Worm (Caenorhabditis elegans): ENCODE data around the gene sra-39.
A peak's percentile ranks its signal among the peaks of the same experiment; 100 is the strongest.

sra-39 gene

DNA sequence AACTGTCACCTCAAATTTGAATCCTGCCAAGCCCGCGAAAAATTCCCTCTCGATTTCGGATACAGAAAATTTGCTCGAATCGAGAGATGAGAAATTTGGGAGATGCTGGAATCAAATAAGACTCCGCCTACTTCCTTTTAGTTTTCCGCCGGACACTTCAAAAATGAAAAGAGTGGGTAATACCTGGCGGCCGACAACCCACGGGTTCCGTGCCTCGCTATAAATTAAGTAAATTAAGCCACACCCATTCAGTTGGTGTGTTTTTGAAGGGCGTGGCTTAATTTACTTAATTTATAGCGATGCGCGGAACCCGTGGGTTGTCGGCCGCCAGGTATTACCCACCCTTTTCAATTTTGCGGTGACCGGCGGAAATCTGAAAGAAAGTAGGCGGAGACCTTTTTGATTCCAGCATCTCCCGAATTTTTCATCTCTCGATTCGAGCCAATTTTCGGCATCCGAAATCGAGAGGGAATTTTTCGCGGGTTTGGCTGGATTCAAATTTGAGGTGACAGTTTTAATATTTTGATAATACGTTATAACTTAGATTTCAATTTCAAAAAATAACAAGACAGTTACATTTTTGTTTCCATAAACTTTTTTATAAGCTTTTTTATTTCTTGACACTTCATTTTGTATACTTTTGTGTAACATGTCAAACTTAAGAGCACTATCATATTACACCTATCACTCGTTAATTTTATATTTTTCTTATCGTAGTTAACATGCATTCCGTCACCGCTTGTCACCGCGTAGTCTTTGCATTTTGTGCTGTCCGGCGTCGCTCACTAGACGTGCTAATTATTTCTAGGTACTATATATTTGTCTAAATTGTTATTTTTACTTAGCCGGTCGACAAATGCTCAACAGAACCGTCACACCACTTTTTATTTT is 43.7 kb upstream of the sra-39 start:
- TF ChIP-seq ceh-63 (GFP tag; optimal IDR thresholded peaks at IDR 0.05), result no peak
- TF ChIP-seq alr-1 (tag; optimal IDR thresholded peaks at IDR 0.05; ENCODE audit: borderline replicate concordance), result no peak
- no peak for TF ChIP-seq ets-5 (GFP tag; IDR thresholded peaks at IDR 0.05)
- peak; percentile 25 for TF ChIP-seq elt-2 (tag; optimal IDR thresholded peaks at IDR 0.05)
- no peak for TF ChIP-seq nhr-12 (tag; optimal IDR thresholded peaks at IDR 0.05)
- TF ChIP-seq ceh-90 (tag; optimal IDR thresholded peaks at IDR 0.05), result no peak
- no peak for TF ChIP-seq dpl-1 (GFP tag; optimal IDR thresholded peaks at IDR 0.05)
- no peak for TF ChIP-seq hpl-2 (GFP tag; optimal IDR thresholded peaks at IDR 0.05)

- no peak for TF ChIP-seq ets-5 (GFP tag; IDR thresholded peaks at IDR 0.05)
- peak; percentile 54 for TF ChIP-seq swsn-7 (tag; optimal IDR thresholded peaks at IDR 0.05)
- TF ChIP-seq isw-1 (GFP tag; IDR thresholded peaks at IDR 0.05), result 0 out of 2 replicates have a peak, but pooled peaks have one; percentile 14
- TF ChIP-seq lin-14 (GFP tag; optimal IDR thresholded peaks at IDR 0.05), result peak; percentile 87
- TF ChIP-seq dsc-1 (tag; optimal IDR thresholded peaks at IDR 0.05), result peak; percentile 54
- peak; percentile 38 for TF ChIP-seq skn-1 (tag; optimal IDR thresholded peaks at IDR 0.05)
- peak; percentile 67 for TF ChIP-seq ceh-8 (GFP tag; optimal IDR thresholded peaks at IDR 0.05)
- TF ChIP-seq rnt-1 (tag; optimal IDR thresholded peaks at IDR 0.05), result peak; percentile 57
- TF ChIP-seq ceh-63 (GFP tag; optimal IDR thresholded peaks at IDR 0.05), result no peak
- peak; percentile 52 for TF ChIP-seq tbx-2 (tag; optimal IDR thresholded peaks at IDR 0.05)
- no peak for TF ChIP-seq pag-3 (tag; optimal IDR thresholded peaks at IDR 0.05; ENCODE audit: borderline replicate concordance, insufficient read depth)
- peak; percentile 82 for TF ChIP-seq fkh-8 (tag; optimal IDR thresholded peaks at IDR 0.05)
- TF ChIP-seq C16A3.4 (tag; optimal IDR thresholded peaks at IDR 0.05), result peak; percentile 24
- no peak for TF ChIP-seq unc-62 (GFP tag; optimal IDR thresholded peaks at IDR 0.05)
- peak; percentile 73 for TF ChIP-seq nhr-71 (tag; optimal IDR thresholded peaks at IDR 0.05)
- TF ChIP-seq irx-1 (tag; optimal IDR thresholded peaks at IDR 0.05), result no peak
- TF ChIP-seq xbp-1 (tag; optimal IDR thresholded peaks at IDR 0.05), result peak; percentile 26
- TF ChIP-seq snpc-4 (tag; optimal IDR thresholded peaks at IDR 0.05), result peak; percentile 81
- TF ChIP-seq nhr-28 (tag; optimal IDR thresholded peaks at IDR 0.05), result no peak
- peak; percentile 58 for TF ChIP-seq nhr-47 (tag; optimal IDR thresholded peaks at IDR 0.05)
- TF ChIP-seq nhr-19 (GFP tag; conservative IDR thresholded peaks at IDR 0.05), result peak; percentile 46
- TF ChIP-seq ceh-82 (tag; optimal IDR thresholded peaks at IDR 0.05), result peak; percentile 40 to 87 (median 66)
- TF ChIP-seq dpl-1 (GFP tag; optimal IDR thresholded peaks at IDR 0.05), result peak in 1 of 3 experiments; percentile 26
- peak in 1 of 2 experiments; percentile 56 for TF ChIP-seq lsy-2 (tag; optimal IDR thresholded peaks at IDR 0.05)
- TF ChIP-seq elt-2 (tag; optimal IDR thresholded peaks at IDR 0.05), result no peak
- TF ChIP-seq fkh-10 (GFP tag; optimal IDR thresholded peaks at IDR 0.05), result peak; percentile 83
- TF ChIP-seq mep-1 (tag; optimal IDR thresholded peaks at IDR 0.05), result peak; percentile 19
- TF ChIP-seq nhr-20 (tag; optimal IDR thresholded peaks at IDR 0.05), result peak; percentile 17
- peak; percentile 27 for TF ChIP-seq unc-86 (tag; optimal IDR thresholded peaks at IDR 0.05)
- TF ChIP-seq mdl-1 (tag; optimal IDR thresholded peaks at IDR 0.05), result peak in 1 of 2 experiments; percentile 47
- TF ChIP-seq snu-23 (GFP tag; optimal IDR thresholded peaks at IDR 0.05), result peak; percentile 62
- peak; percentile 23 to 38 for TF ChIP-seq lin-35 (GFP tag; optimal IDR thresholded peaks at IDR 0.05)
- TF ChIP-seq pqm-1 (tag; optimal IDR thresholded peaks at IDR 0.05), result no peak
- TF ChIP-seq efl-1 (optimal IDR thresholded peaks at IDR 0.05), result peak in 1 of 2 experiments; percentile 3
- TF ChIP-seq efl-1 (GFP tag; optimal IDR thresholded peaks at IDR 0.05 in 1 of 2), result no peak
- TF ChIP-seq Y116A8C.19 (tag; optimal IDR thresholded peaks at IDR 0.05; ENCODE audit: borderline replicate concordance), result no peak
- peak; percentile 69 for TF ChIP-seq mab-9 (GFP tag; IDR thresholded peaks at IDR 0.05)
- TF ChIP-seq lin-13 (GFP tag; optimal IDR thresholded peaks at IDR 0.05), result no peak
- no peak for TF ChIP-seq nhr-84 (tag; optimal IDR thresholded peaks at IDR 0.05)
- no peak for TF ChIP-seq unc-130 (tag; optimal IDR thresholded peaks at IDR 0.05)
- TF ChIP-seq efl-3 (GFP tag; optimal IDR thresholded peaks at IDR 0.05), result no peak
Measured at ce11 chrX:13945524-13945923, 42.3 kb upstream of the sra-39 start.

Measured in whole organism, L1 larva.